Worm (Caenorhabditis elegans) whole organism, young adult: ENCODE results near the gene crn-6.

Experiments
- B0035.1 ChIP-seq: sonication (generic microtip); optimal IDR thresholded peaks from 2 replicates; lab custom pipeline; 2016; ENCODE audit warnings: missing genetic modification characterization, mild to moderate bottlenecking, missing compliant biosample characterization, missing genotype, missing genetic modification reagents
- C17E4.6 ChIP-seq: fragments of 200-800 bp; sonication (Bioruptor generic); IDR thresholded peaks from 2 replicates; pipeline ENCODE4 v1.3.6; 2022; ENCODE audit warnings: missing genetic modification reagents, missing genetic modification characterization, missing compliant biosample characterization
- D2030.7 ChIP-seq: fragments of 200-800 bp; sonication (Bioruptor generic); IDR thresholded peaks from 2 replicates; pipeline ENCODE4 v1.3.6; 2022; ENCODE audit warnings: missing genetic modification reagents, missing genetic modification characterization, missing compliant biosample characterization
- F10E7.11 ChIP-seq: sonication (generic microtip); optimal IDR thresholded peaks from 2 replicates; lab custom pipeline; 2017; ENCODE audit warnings: mild to moderate bottlenecking, missing genetic modification characterization, moderate library complexity, missing compliant biosample characterization
- F37B4.10 ChIP-seq: fragments of 200-800 bp; sonication (Bioruptor generic); IDR thresholded peaks from 2 replicates; pipeline ENCODE4 v1.3.6; 2022; ENCODE audit warnings: missing genetic modification characterization, missing compliant biosample characterization
- F39B2.1 ChIP-seq: fragments of 200-800 bp; sonication (Bioruptor generic); IDR thresholded peaks from 2 replicates; pipeline ENCODE4 v1.3.6; 2022; ENCODE audit warnings: missing genetic modification reagents, missing genetic modification characterization, missing compliant biosample characterization
- F57C9.4 ChIP-seq: sonication (generic microtip); optimal IDR thresholded peaks from 2 replicates; lab custom pipeline; 2017; ENCODE audit warnings: mild to moderate bottlenecking, missing genetic modification characterization, missing compliant biosample characterization
- Y79H2A.3 ChIP-seq: fragments of 200-800 bp; sonication (Bioruptor generic); conservative IDR thresholded peaks from 2 replicates; pipeline ENCODE4 v1.3.6; 2022; ENCODE audit warnings: missing genetic modification reagents, missing genetic modification characterization, missing compliant biosample characterization
- Y95B8A.8 ChIP-seq: fragments of 200-800 bp; sonication (Bioruptor generic); IDR thresholded peaks from 2 replicates; pipeline ENCODE4 v1.3.6; 2022; ENCODE audit warnings: missing genetic modification reagents, missing genetic modification characterization, missing compliant biosample characterization
- ZK185.1 ChIP-seq: sonication (generic microtip); optimal IDR thresholded peaks from 2 replicates; lab custom pipeline; 2016; ENCODE audit warnings: mild to moderate bottlenecking, missing genetic modification characterization, missing compliant biosample characterization; ENCODE audit not compliant: poor library complexity, severe bottlenecking
- ama-1 ChIP-seq, 3 experiments: fragments of 150-350 bp in 1 of 3; sonication (generic microtip) in 2 of 3; optimal IDR thresholded peaks; 2 replicates each; lab custom pipeline; 2014 to 2018; ENCODE audit warnings: missing biosample characterization in 2 of 3, missing genetic modification characterization in 2 of 3, missing genetic modification reagents in 2 of 3
- atf-7 ChIP-seq: sonication (generic microtip); optimal IDR thresholded peaks from 2 replicates; lab custom pipeline; 2017; ENCODE audit warnings: mild to moderate bottlenecking, missing genetic modification characterization, missing compliant biosample characterization
- attf-6 ChIP-seq: fragments of 200-800 bp; sonication (Bioruptor generic); IDR thresholded peaks from 2 replicates; pipeline ENCODE4 v1.3.6; 2022; ENCODE audit warnings: missing genetic modification reagents, missing genetic modification characterization, missing compliant biosample characterization
- bed-1 ChIP-seq: fragments of 200-800 bp; sonication (Bioruptor generic); IDR thresholded peaks from 2 replicates; pipeline ENCODE4 v1.3.6; 2022; ENCODE audit warnings: missing genetic modification reagents, missing genetic modification characterization, missing compliant biosample characterization
- bed-2 ChIP-seq: fragments of 200-800 bp; sonication (Bioruptor generic); IDR thresholded peaks from 2 replicates; pipeline ENCODE4 v1.3.6; 2022; ENCODE audit warnings: missing genetic modification reagents, missing genetic modification characterization, missing compliant biosample characterization
- cebp-1 ChIP-seq, 2 experiments: fragments of 200-800 bp in 1 of 2; sonication (Bioruptor generic) in 1 of 2; sonication (generic microtip) in 1 of 2; IDR thresholded peaks in 1 of 2; optimal IDR thresholded peaks in 1 of 2; 2 replicates each; pipeline versions ENCODE4 v1.3.6 to Lab custom; 2017 to 2022; ENCODE audit warnings: missing compliant biosample characterization in 2 of 2, missing genetic modification characterization in 2 of 2, mild to moderate bottlenecking in 1 of 2, missing genetic modification reagents in 1 of 2, moderate library complexity in 1 of 2
- ceh-27 ChIP-seq: fragments of 200-800 bp; sonication (Bioruptor generic); optimal IDR thresholded peaks from 2 replicates; lab custom pipeline; 2018; ENCODE audit warnings: mild to moderate bottlenecking, missing genetic modification characterization, moderate library complexity, missing compliant biosample characterization
- ceh-79 ChIP-seq: sonication (generic microtip); optimal IDR thresholded peaks from 2 replicates; lab custom pipeline; 2017; ENCODE audit warnings: mild to moderate bottlenecking, missing genetic modification characterization, missing compliant biosample characterization
- dpff-1 ChIP-seq: sonication (generic microtip); optimal IDR thresholded peaks from 2 replicates; lab custom pipeline; 2017; ENCODE audit warnings: mild to moderate bottlenecking, missing genetic modification characterization, missing compliant biosample characterization
- ekl-4 ChIP-seq: fragments of 200-800 bp; sonication (Bioruptor generic); IDR thresholded peaks from 2 replicates; pipeline ENCODE4 v1.3.6; 2022; ENCODE audit warnings: missing genetic modification reagents, missing genetic modification characterization, missing compliant biosample characterization
- fkh-3 ChIP-seq: sonication (generic microtip); optimal IDR thresholded peaks from 2 replicates; lab custom pipeline; 2016; ENCODE audit warnings: mild to moderate bottlenecking, missing genetic modification characterization, missing compliant biosample characterization
- hlh-12 ChIP-seq: sonication (generic microtip); optimal IDR thresholded peaks from 2 replicates; lab custom pipeline; 2016; ENCODE audit warnings: missing genetic modification characterization, missing compliant biosample characterization
- hmg-20 ChIP-seq: fragments of 200-800 bp; sonication (Bioruptor generic); IDR thresholded peaks from 2 replicates; pipeline ENCODE4 v1.3.6; 2022; ENCODE audit warnings: missing genetic modification reagents, missing genetic modification characterization, missing compliant biosample characterization
- lin-35 ChIP-seq, 3 experiments: fragments of 150-350 bp in 2 of 3; sonication (generic microtip) in 1 of 3; optimal IDR thresholded peaks; 2 replicates each; lab custom pipeline; 2014 to 2018; ENCODE audit warnings: missing biosample characterization in 3 of 3, missing genetic modification characterization in 3 of 3, missing genetic modification reagents in 3 of 3
- lin-54 ChIP-seq: fragments of 200-800 bp; sonication (Bioruptor generic); optimal IDR thresholded peaks from 2 replicates; lab custom pipeline; 2018; ENCODE audit warnings: mild to moderate bottlenecking, missing genetic modification characterization, missing compliant biosample characterization
- lsy-27 ChIP-seq: sonication (generic microtip); optimal IDR thresholded peaks from 2 replicates; lab custom pipeline; 2017; ENCODE audit warnings: missing genetic modification characterization, mild to moderate bottlenecking, missing compliant biosample characterization, antibody characterized with exemption, missing genotype, borderline replicate concordance; ENCODE audit not compliant: insufficient read depth
- madf-10 ChIP-seq: sonication (generic microtip); optimal IDR thresholded peaks from 2 replicates; lab custom pipeline; 2016; ENCODE audit warnings: mild to moderate bottlenecking, missing genetic modification characterization, missing compliant biosample characterization
- madf-3 ChIP-seq: fragments of 200-800 bp; sonication (Bioruptor generic); IDR thresholded peaks from 2 replicates; pipeline ENCODE4 v1.3.6; 2022; ENCODE audit warnings: missing genetic modification reagents, missing genetic modification characterization, missing compliant biosample characterization
- madf-8 ChIP-seq: fragments of 200-800 bp; sonication (Bioruptor generic); conservative IDR thresholded peaks from 2 replicates; pipeline ENCODE4 v1.3.6; 2022; ENCODE audit warnings: missing genetic modification reagents, missing genetic modification characterization, missing compliant biosample characterization
- mel-28 ChIP-seq: sonication (generic microtip); optimal IDR thresholded peaks from 2 replicates; lab custom pipeline; 2016; ENCODE audit warnings: borderline replicate concordance, mild to moderate bottlenecking, missing genetic modification characterization, missing compliant biosample characterization
- nfya-1 ChIP-seq: sonication (generic microtip); optimal IDR thresholded peaks from 2 replicates; lab custom pipeline; 2017; ENCODE audit warnings: antibody characterized with exemption, missing compliant biosample characterization, missing genetic modification characterization, borderline replicate concordance; ENCODE audit not compliant: insufficient read depth
- nhr-120 ChIP-seq: fragments of 200-800 bp; sonication (Bioruptor generic); IDR thresholded peaks from 2 replicates; pipeline ENCODE4 v1.3.6; 2022; ENCODE audit warnings: missing genetic modification characterization, missing compliant biosample characterization
- nhr-179 ChIP-seq: sonication (generic microtip); optimal IDR thresholded peaks from 2 replicates; lab custom pipeline; 2016; ENCODE audit warnings: mild to moderate bottlenecking, missing genetic modification characterization, missing compliant biosample characterization
- nhr-27 ChIP-seq: fragments of 200-800 bp; sonication (Bioruptor generic); optimal IDR thresholded peaks from 2 replicates; lab custom pipeline; 2018; ENCODE audit warnings: mild to moderate bottlenecking, missing genetic modification characterization, moderate library complexity, missing compliant biosample characterization
- rec-8 ChIP-seq, 2 experiments: sonication (generic microtip); optimal IDR thresholded peaks; 2 replicates each; lab custom pipeline; 2016; ENCODE audit warnings: mild to moderate bottlenecking in 2 of 2, missing genetic modification characterization in 2 of 2, missing genetic modification reagents in 2 of 2, missing genotype in 2 of 2, missing biosample characterization in 1 of 2, missing compliant biosample characterization in 1 of 2, moderate library complexity in 1 of 2
- repo-1 ChIP-seq: sonication (generic microtip); optimal IDR thresholded peaks from 2 replicates; lab custom pipeline; 2017; ENCODE audit warnings: mild to moderate bottlenecking, missing genetic modification characterization, missing compliant biosample characterization
- rpc-1 ChIP-seq, 2 experiments: fragments of 150-350 bp in 1 of 2; sonication (generic microtip) in 1 of 2; optimal IDR thresholded peaks; 2 replicates each; lab custom pipeline; 2014 to 2018; ENCODE audit warnings: missing biosample characterization in 1 of 2, missing genetic modification characterization in 1 of 2, missing genetic modification reagents in 1 of 2, missing genotype in 1 of 2
- sea-2 ChIP-seq: fragments of 200-800 bp; sonication (Bioruptor generic); IDR thresholded peaks from 2 replicates; pipeline ENCODE4 v1.3.6; 2022; ENCODE audit warnings: missing genetic modification characterization, missing compliant biosample characterization
- snpc-1.3 ChIP-seq: sonication (generic microtip); optimal IDR thresholded peaks from 2 replicates; lab custom pipeline; 2017; ENCODE audit warnings: missing genetic modification characterization, mild to moderate bottlenecking, missing compliant biosample characterization, antibody characterized with exemption, moderate library complexity, missing genotype, missing genetic modification reagents; ENCODE audit not compliant: insufficient read depth
- snpc-3.4 ChIP-seq: sonication (generic microtip); optimal IDR thresholded peaks from 2 replicates; lab custom pipeline; 2017; ENCODE audit warnings: missing genetic modification characterization, mild to moderate bottlenecking, missing compliant biosample characterization, antibody characterized with exemption, moderate library complexity, missing genotype, missing genetic modification reagents
- somi-1 ChIP-seq: fragments of 200-800 bp; sonication (Bioruptor generic); optimal IDR thresholded peaks from 2 replicates; lab custom pipeline; 2018; ENCODE audit warnings: mild to moderate bottlenecking, missing genetic modification characterization, missing compliant biosample characterization
- unc-130 ChIP-seq: sonication (generic microtip); optimal IDR thresholded peaks from 2 replicates; lab custom pipeline; 2016; ENCODE audit warnings: missing genetic modification reagents, missing genetic modification characterization, missing compliant biosample characterization
- xnd-1 ChIP-seq: sonication (generic microtip); optimal IDR thresholded peaks from 2 replicates; lab custom pipeline; 2016; ENCODE audit warnings: missing genotype, missing genetic modification reagents, missing genetic modification characterization, missing compliant biosample characterization
- zfh-2 ChIP-seq: fragments of 200-800 bp; sonication (Bioruptor generic); conservative IDR thresholded peaks from 2 replicates; pipeline ENCODE4 v1.3.6; 2022; ENCODE audit warnings: missing genetic modification reagents, missing genetic modification characterization, missing compliant biosample characterization
- zim-3 ChIP-seq: sonication (generic microtip); optimal IDR thresholded peaks from 2 replicates; lab custom pipeline; 2017; ENCODE audit warnings: mild to moderate bottlenecking, missing genetic modification characterization, moderate library complexity, missing compliant biosample characterization
- ztf-22 ChIP-seq: fragments of 200-800 bp; sonication (Bioruptor generic); optimal IDR thresholded peaks from 2 replicates; lab custom pipeline; 2018; ENCODE audit warnings: mild to moderate bottlenecking, missing genetic modification characterization, moderate library complexity, missing compliant biosample characterization
- ztf-26 ChIP-seq: sonication (generic microtip); optimal IDR thresholded peaks from 2 replicates; lab custom pipeline; 2017; ENCODE audit warnings: missing genetic modification characterization, missing compliant biosample characterization

The crn-6 gene

DNA sequence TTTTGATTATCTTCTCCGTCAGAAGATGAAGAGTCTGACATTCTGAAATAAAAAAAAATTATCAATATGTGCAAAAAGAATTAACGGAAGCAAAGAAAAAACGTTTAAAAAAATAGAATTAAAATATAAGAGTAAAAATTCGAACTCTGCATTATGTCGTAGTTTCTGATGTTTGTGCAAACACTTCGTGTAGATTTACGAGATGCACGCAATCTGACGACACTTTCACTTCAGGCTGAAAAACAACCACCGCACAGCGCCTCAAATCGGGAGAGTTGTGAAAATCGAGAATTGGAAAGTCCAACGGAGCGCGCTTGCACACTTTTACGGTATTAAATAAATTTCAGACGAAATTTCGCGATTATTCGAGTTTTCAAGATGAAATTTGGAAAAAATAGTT, 39.5 kb downstream of the crn-6 start, which contains the start of gene T26G10.1:
Gene T26G10.1 (minus strand): TSS at position 42 of the 400 bp plus-strand sequence.
- TF ChIP-seq F39B2.1 (GFP tag; lab: Robert Waterston, UW): no peak
- no peak for TF ChIP-seq F57C9.4 (tag; lab: Kevin White, UChicago)
- no peak for TF ChIP-seq repo-1 (tag; lab: Kevin White, UChicago)
- TF ChIP-seq nhr-179: no peak
- TF ChIP-seq ceh-79 (tag; lab: Kevin White, UChicago): no peak
- TF ChIP-seq hlh-12: no peak
- no peak for TF ChIP-seq nfya-1 (tag; lab: Kevin White, UChicago)
- TF ChIP-seq madf-10 (tag; lab: Kevin White, UChicago): no peak
- TF ChIP-seq zim-3 (tag; lab: Kevin White, UChicago): no peak
- TF ChIP-seq ztf-22 (GFP tag; lab: Kevin White, UChicago): no peak
- TF ChIP-seq ceh-27 (GFP tag; lab: Kevin White, UChicago): peak; percentile 34
- no peak for TF ChIP-seq somi-1 (GFP tag; lab: Kevin White, UChicago)
- no peak for TF ChIP-seq sea-2
- peak; percentile 60; the same call in 1 of the 2 replicates for TF ChIP-seq madf-3 (GFP tag; lab: Robert Waterston, UW)
- TF ChIP-seq madf-8 (GFP tag; lab: Robert Waterston, UW): peak; percentile 68
- TF ChIP-seq rpc-1 (optimal IDR thresholded peaks at IDR 0.05; lab: Kevin White, UChicago): no peak
- TF ChIP-seq rpc-1 (tag; optimal IDR thresholded peaks at IDR 0.05; lab: Kevin White, UChicago): no peak
- TF ChIP-seq lin-35 (GFP tag; optimal IDR thresholded peaks at IDR 0.05; lab: Kevin White, UChicago): no peak
- TF ChIP-seq lsy-27 (tag; lab: Kevin White, UChicago): no peak
- no peak for TF ChIP-seq bed-1 (GFP tag; lab: Robert Waterston, UW)
- TF ChIP-seq D2030.7: peak; percentile 90
- no peak for TF ChIP-seq snpc-3.4 (tag; lab: Kevin White, UChicago)
- peak; percentile 17 for TF ChIP-seq xnd-1
- TF ChIP-seq Y79H2A.3 (GFP tag; lab: Robert Waterston, UW): no peak
- TF ChIP-seq zfh-2: no peak
- peak; percentile 87 for TF ChIP-seq ekl-4
- peak; percentile 25 for TF ChIP-seq ZK185.1 (tag; lab: Kevin White, UChicago)
- no peak for TF ChIP-seq ztf-26 (tag; lab: Kevin White, UChicago)
- peak; percentile 60; the same call in 1 of the 2 replicates for TF ChIP-seq Y95B8A.8 (GFP tag; lab: Robert Waterston, UW)
- peak; percentile 60 for TF ChIP-seq lin-54
- no peak for TF ChIP-seq dpff-1 (tag; lab: Kevin White, UChicago)
- TF ChIP-seq rec-8 (tag; optimal IDR thresholded peaks at IDR 0.05; lab: Kevin White, UChicago): no peak
- TF ChIP-seq C17E4.6: 0 out of 2 replicates have a peak, but pooled peaks have one; percentile 15
- no peak for TF ChIP-seq F10E7.11
- no peak for TF ChIP-seq ama-1 (optimal IDR thresholded peaks at IDR 0.05; lab: Kevin White, UChicago)
- TF ChIP-seq ama-1 (GFP tag; optimal IDR thresholded peaks at IDR 0.05; lab: Kevin White, UChicago): no peak
- TF ChIP-seq atf-7: no peak
- no peak for TF ChIP-seq bed-2 (GFP tag; lab: Robert Waterston, UW)
- peak; percentile 44; the same call in 1 of the 2 replicates for TF ChIP-seq cebp-1 (GFP tag; IDR thresholded peaks at IDR 0.05; lab: Robert Waterston, UW)
- peak; percentile 66 for TF ChIP-seq cebp-1 (tag; optimal IDR thresholded peaks at IDR 0.05; lab: Kevin White, UChicago)
- no peak for TF ChIP-seq unc-130 (GFP tag; lab: Kevin White, UChicago)
- TF ChIP-seq nhr-27 (tag; lab: Kevin White, UChicago): no peak
- TF ChIP-seq B0035.1 (tag; lab: Kevin White, UChicago): no peak
- TF ChIP-seq fkh-3 (tag; lab: Kevin White, UChicago): no peak
- TF ChIP-seq F37B4.10 (GFP tag; lab: Robert Waterston, UW): no peak
- TF ChIP-seq snpc-1.3: peak; percentile 15
- TF ChIP-seq attf-6 (GFP tag; lab: Robert Waterston, UW): no peak
- no peak for TF ChIP-seq nhr-120
- TF ChIP-seq mel-28 (tag; lab: Kevin White, UChicago): no peak
- TF ChIP-seq hmg-20 (GFP tag; lab: Robert Waterston, UW): no peak
